Worm (Caenorhabditis elegans) whole organism, midembryonic: ENCODE data around the gene str-27.

ENCODE experiments used
- T22C8.4 ChIP-seq: fragments of 200-800 bp; sonication (Bioruptor generic); IDR thresholded peaks from 2 replicates; pipeline ENCODE4 v1.3.6; 2022; ENCODE audit warnings: missing genetic modification characterization, missing compliant biosample characterization
- cog-1 ChIP-seq: sonication (generic microtip); optimal IDR thresholded peaks from 2 replicates; lab custom pipeline; 2016; ENCODE audit warnings: missing genetic modification characterization, missing compliant biosample characterization
- flt-1 ChIP-seq: fragments of 200-800 bp; sonication (Bioruptor generic); IDR thresholded peaks from 2 replicates; pipeline ENCODE4 v1.3.6; 2022; ENCODE audit warnings: missing genetic modification characterization, missing compliant biosample characterization
- klf-2 ChIP-seq: fragments of 200-800 bp; sonication (Bioruptor generic); conservative IDR thresholded peaks from 2 replicates; pipeline ENCODE4 v1.3.6; 2022; ENCODE audit warnings: missing genetic modification reagents, missing genetic modification characterization, missing compliant biosample characterization
- med-1 ChIP-seq: sonication (generic microtip); optimal IDR thresholded peaks from 2 replicates; lab custom pipeline; 2017; ENCODE audit warnings: missing genetic modification characterization, mild to moderate bottlenecking, missing compliant biosample characterization, antibody characterized with exemption, missing genetic modification reagents; ENCODE audit not compliant: insufficient read depth
- ztf-29 ChIP-seq: fragments of 200-800 bp; sonication (Bioruptor generic); IDR thresholded peaks from 2 replicates; pipeline ENCODE4 v1.3.6; 2022; ENCODE audit warnings: missing genetic modification reagents, missing genetic modification characterization, missing compliant biosample characterization

- TF ChIP-seq T22C8.4 (GFP tag; lab: Robert Waterston, UW) (no peak), flt-1 (GFP tag; lab: Robert Waterston, UW) (no peak), med-1 (GFP tag; lab: Kevin White, UChicago) (no peak), klf-2 (no peak), cog-1 (tag; lab: Kevin White, UChicago) (no peak), ztf-29 (GFP tag; lab: Robert Waterston, UW) (no peak)
Observed at ce11 chrV:15757645-15758044, 22.0 kb upstream of the str-27 start.
